Worm (Caenorhabditis elegans) whole organism, midembryonic: ENCODE measurements around the gene C15F1.5.
A peak's percentile ranks its signal among the peaks of the same experiment; 100 is the strongest.

Source experiments
- T22C8.4 ChIP-seq: fragments of 200-800 bp; sonication (Bioruptor generic); IDR thresholded peaks from 2 replicates; pipeline ENCODE4 v1.3.6; 2022; ENCODE audit warnings: missing genetic modification characterization, missing compliant biosample characterization
- cog-1 ChIP-seq: sonication (generic microtip); optimal IDR thresholded peaks from 2 replicates; lab custom pipeline; 2016; ENCODE audit warnings: missing genetic modification characterization, missing compliant biosample characterization
- flt-1 ChIP-seq: fragments of 200-800 bp; sonication (Bioruptor generic); IDR thresholded peaks from 2 replicates; pipeline ENCODE4 v1.3.6; 2022; ENCODE audit warnings: missing genetic modification characterization, missing compliant biosample characterization
- klf-2 ChIP-seq: fragments of 200-800 bp; sonication (Bioruptor generic); conservative IDR thresholded peaks from 2 replicates; pipeline ENCODE4 v1.3.6; 2022; ENCODE audit warnings: missing genetic modification reagents, missing genetic modification characterization, missing compliant biosample characterization
- med-1 ChIP-seq: sonication (generic microtip); optimal IDR thresholded peaks from 2 replicates; lab custom pipeline; 2017; ENCODE audit warnings: missing genetic modification characterization, mild to moderate bottlenecking, missing compliant biosample characterization, antibody characterized with exemption, missing genetic modification reagents; ENCODE audit not compliant: insufficient read depth
- ref-1 ChIP-seq: fragments of 200-800 bp; sonication (Bioruptor generic); conservative IDR thresholded peaks from 2 replicates; pipeline ENCODE4 v1.3.6; 2022; ENCODE audit warnings: missing genetic modification reagents, missing genetic modification characterization, missing compliant biosample characterization
- tab-1 ChIP-seq: fragments of 200-800 bp; sonication (Bioruptor generic); IDR thresholded peaks from 2 replicates; pipeline ENCODE4 v1.3.6; 2022; ENCODE audit warnings: missing genetic modification characterization, missing compliant biosample characterization
- ztf-23 ChIP-seq: fragments of 200-800 bp; sonication (Bioruptor generic); IDR thresholded peaks from 2 replicates; pipeline ENCODE4 v1.3.6; 2022; ENCODE audit warnings: missing genetic modification reagents, missing genetic modification characterization, missing compliant biosample characterization
- ztf-29 ChIP-seq: fragments of 200-800 bp; sonication (Bioruptor generic); IDR thresholded peaks from 2 replicates; pipeline ENCODE4 v1.3.6; 2022; ENCODE audit warnings: missing genetic modification reagents, missing genetic modification characterization, missing compliant biosample characterization

Gene C15F1.5

ce11 chrII:6934729-6935128, 35.7 kb downstream of the C15F1.5 start:
- no peak for TF ChIP-seq flt-1 (GFP tag; lab: Robert Waterston, UW)

ce11 chrII:6932978-6933377, 37.4 kb downstream of the C15F1.5 start:
- TF ChIP-seq cog-1, result no peak
- TF ChIP-seq ref-1, result no peak
- TF ChIP-seq T22C8.4 (GFP tag; lab: Robert Waterston, UW), result no peak
- TF ChIP-seq tab-1 (GFP tag; lab: Robert Waterston, UW), result no peak
- no peak for TF ChIP-seq med-1 (GFP tag; lab: Kevin White, UChicago)
- no peak for TF ChIP-seq ztf-23 (GFP tag; lab: Robert Waterston, UW)
- no peak for TF ChIP-seq flt-1 (GFP tag; lab: Robert Waterston, UW)
- no peak for TF ChIP-seq klf-2 (GFP tag; lab: Robert Waterston, UW)
- no peak for TF ChIP-seq ztf-29 (GFP tag; lab: Robert Waterston, UW)

- TF ChIP-seq ztf-23 (GFP tag; lab: Robert Waterston, UW) (no peak), med-1 (GFP tag; lab: Kevin White, UChicago) (no peak), flt-1 (GFP tag; lab: Robert Waterston, UW) (no peak), cog-1 (no peak)
Observed at ce11 chrII:6930072-6930471, 40.3 kb downstream of the C15F1.5 start.

ce11 chrII:6928416-6928815, 42.0 kb downstream of the C15F1.5 start, which contains the start of gene flcn-1:
TSS of gene flcn-1 (plus strand) at chrII:6928763.
- no peak for TF ChIP-seq ztf-23 (GFP tag; lab: Robert Waterston, UW)
- no peak for TF ChIP-seq cog-1
- TF ChIP-seq tab-1 (GFP tag; lab: Robert Waterston, UW), result no peak
- no peak for TF ChIP-seq ref-1
- TF ChIP-seq klf-2 (GFP tag; lab: Robert Waterston, UW), result no peak
- no peak for TF ChIP-seq flt-1 (GFP tag; lab: Robert Waterston, UW)
- no peak for TF ChIP-seq T22C8.4 (GFP tag; lab: Robert Waterston, UW)
- no peak for TF ChIP-seq med-1 (GFP tag; lab: Kevin White, UChicago)

- TF ChIP-seq tab-1 (GFP tag; lab: Robert Waterston, UW), result no peak
- no peak for TF ChIP-seq ref-1
- no peak for TF ChIP-seq med-1 (GFP tag; lab: Kevin White, UChicago)
- TF ChIP-seq klf-2 (GFP tag; lab: Robert Waterston, UW), result no peak
- no peak for TF ChIP-seq ztf-29 (GFP tag; lab: Robert Waterston, UW)
Observed at ce11 chrII:6927603-6928002, 42.8 kb downstream of the C15F1.5 start, which contains the start of gene F22D3.4. TSS of gene F22D3.4 (minus strand) at chrII:6927603.

ce11 chrII:6927034-6927433, 43.4 kb downstream of the C15F1.5 start:
- TF ChIP-seq T22C8.4 (GFP tag; lab: Robert Waterston, UW) (no peak), ztf-23 (GFP tag; lab: Robert Waterston, UW) (no peak), tab-1 (GFP tag; lab: Robert Waterston, UW) (no peak), ztf-29 (GFP tag; lab: Robert Waterston, UW) (no peak), ref-1 (no peak), klf-2 (GFP tag; lab: Robert Waterston, UW) (no peak), flt-1 (GFP tag; lab: Robert Waterston, UW) (no peak), cog-1 (no peak), med-1 (GFP tag; lab: Kevin White, UChicago) (no peak)

ce11 chrII:6926488-6926887, 43.9 kb downstream of the C15F1.5 start:
- TF ChIP-seq T22C8.4 (GFP tag; lab: Robert Waterston, UW), result no peak
- TF ChIP-seq flt-1 (GFP tag; lab: Robert Waterston, UW), result no peak
- no peak for TF ChIP-seq ztf-23 (GFP tag; lab: Robert Waterston, UW)
- no peak for TF ChIP-seq ztf-29 (GFP tag; lab: Robert Waterston, UW)
- no peak for TF ChIP-seq med-1 (GFP tag; lab: Kevin White, UChicago)
- no peak for TF ChIP-seq klf-2 (GFP tag; lab: Robert Waterston, UW)
- no peak for TF ChIP-seq cog-1
- TF ChIP-seq ref-1, result no peak
- TF ChIP-seq tab-1 (GFP tag; lab: Robert Waterston, UW), result no peak

- 0 out of 2 replicates have a peak, but pooled peaks have one; percentile 51 for TF ChIP-seq flt-1 (GFP tag; lab: Robert Waterston, UW)
- no peak for TF ChIP-seq klf-2 (GFP tag; lab: Robert Waterston, UW)
- peak; percentile 29 for TF ChIP-seq cog-1
- no peak for TF ChIP-seq ztf-23 (GFP tag; lab: Robert Waterston, UW)
Observed at ce11 chrII:6926054-6926453, 44.4 kb downstream of the C15F1.5 start.

- TF ChIP-seq tab-1 (GFP tag; lab: Robert Waterston, UW) (no peak), klf-2 (GFP tag; lab: Robert Waterston, UW) (no peak), flt-1 (GFP tag; lab: Robert Waterston, UW) (no peak), T22C8.4 (GFP tag; lab: Robert Waterston, UW) (no peak), ztf-29 (GFP tag; lab: Robert Waterston, UW) (no peak), ztf-23 (GFP tag; lab: Robert Waterston, UW) (no peak), ref-1 (no peak), med-1 (GFP tag; lab: Kevin White, UChicago) (no peak), cog-1 (no peak)
Observed at ce11 chrII:6923792-6924191, 46.6 kb downstream of the C15F1.5 start.

ce11 chrII:6919363-6919851, 51.0 kb downstream of the C15F1.5 start, which contains the start of gene B0252.1:
TSS of gene B0252.1 (plus strand) at chrII:6919680.
- TF ChIP-seq cog-1, result no peak
- no peak for TF ChIP-seq ztf-29 (GFP tag; lab: Robert Waterston, UW)
- no peak for TF ChIP-seq ztf-23 (GFP tag; lab: Robert Waterston, UW)
- no peak for TF ChIP-seq flt-1 (GFP tag; lab: Robert Waterston, UW)
- no peak for TF ChIP-seq ref-1
- TF ChIP-seq tab-1 (GFP tag; lab: Robert Waterston, UW), result no peak
